Fruit fly (Drosophila melanogaster) Kc167 (cell line): ENCODE data around the gene slow.

ENCODE experiments used
- Myc ChIP-seq: fragments of >200 bp; optimal IDR thresholded peaks from 2 replicates; lab custom pipeline; 2017; ENCODE audit warnings: missing external identifiers
- Sin3A ChIP-seq: fragments of >200 bp; optimal IDR thresholded peaks from 2 replicates; lab custom pipeline; 2018; ENCODE audit warnings: missing external identifiers
- h ChIP-seq: fragments of >200 bp; optimal IDR thresholded peaks from 3 replicates; lab custom pipeline; 2018; ENCODE audit warnings: missing external identifiers
- insv ChIP-seq: fragments of >200 bp; optimal IDR thresholded peaks from 3 replicates; lab custom pipeline; 2018; ENCODE audit warnings: missing external identifiers
- psq ChIP-seq: fragments of >200 bp; optimal IDR thresholded peaks from 2 replicates; lab custom pipeline; 2017; ENCODE audit warnings: missing external identifiers
- ttk ChIP-seq: sonication (Bioruptor generic); optimal IDR thresholded peaks from 2 replicates; lab custom pipeline; 2017; ENCODE audit warnings: missing external identifiers

DNA sequence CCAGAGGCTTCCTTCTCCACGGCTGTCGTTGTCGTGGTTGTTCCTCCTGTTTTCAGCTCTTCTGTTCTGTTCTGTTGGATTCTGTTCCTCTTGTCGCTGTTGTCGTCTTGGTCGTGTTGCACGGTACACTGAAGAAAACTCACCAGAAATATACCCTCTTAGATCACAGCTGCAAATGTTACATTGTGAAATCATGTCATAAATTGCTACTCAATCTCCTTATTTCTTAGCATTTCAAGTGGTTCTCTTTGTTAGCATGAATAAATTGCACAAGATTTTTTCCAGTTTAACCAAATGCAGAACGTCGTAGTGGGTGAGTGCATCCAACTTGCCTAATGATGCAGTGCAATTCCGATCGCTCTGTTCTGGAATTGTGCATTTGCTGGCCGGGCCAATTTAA lies 13.6 kb downstream of the slow start:
- no peak for TF ChIP-seq Myc
- TF ChIP-seq psq (lab: Kevin White, UChicago) = no peak
- TF ChIP-seq h (lab: Kevin White, UChicago) = no peak
- TF ChIP-seq Sin3A (lab: Kevin White, UChicago) = no peak
- no peak for TF ChIP-seq insv
- TF ChIP-seq ttk (lab: Kevin White, UChicago) = no peak
